Worm (Caenorhabditis elegans) whole organism, L4 larva: ENCODE data around the gene srlf-2.

Source experiments
- F10B5.3 ChIP-seq: sonication (generic microtip); optimal IDR thresholded peaks from 2 replicates; lab custom pipeline; 2016; ENCODE audit warnings: mild to moderate bottlenecking, missing genetic modification characterization, missing compliant biosample characterization
- F44E2.7 ChIP-seq: fragments of 200-800 bp; sonication (Bioruptor generic); IDR thresholded peaks from 2 replicates; pipeline ENCODE4 v2.1.2; 2022; ENCODE audit warnings: missing genetic modification characterization, missing compliant biosample characterization
- R02D3.7 ChIP-seq: fragments of 150-350 bp; sonication (generic microtip); optimal IDR thresholded peaks from 3 replicates; lab custom pipeline; 2014; ENCODE audit warnings: missing biosample characterization, missing genetic modification characterization
- T26A8.4 ChIP-seq: fragments of 200-800 bp; sonication (Bioruptor generic); IDR thresholded peaks from 2 replicates; pipeline ENCODE4 v1.3.6; 2022; ENCODE audit warnings: missing genetic modification characterization, missing compliant biosample characterization
- Y105C5A.15 ChIP-seq: fragments of 200-800 bp; sonication (Bioruptor generic); IDR thresholded peaks from 2 replicates; pipeline ENCODE4 v1.3.6; 2022; ENCODE audit warnings: missing genetic modification characterization, missing compliant biosample characterization
- Y48G9A.11 ChIP-seq: fragments of 200-800 bp; sonication (Bioruptor generic); IDR thresholded peaks from 2 replicates; pipeline ENCODE4 v1.3.6; 2022; ENCODE audit warnings: missing genetic modification reagents, missing genetic modification characterization, missing compliant biosample characterization
- ZK546.5 ChIP-seq, 2 experiments: sonication (generic microtip); optimal IDR thresholded peaks; 2 replicates each; lab custom pipeline; 2017; ENCODE audit warnings: missing biosample characterization in 2 of 2, missing genetic modification characterization in 2 of 2
- aha-1 ChIP-seq: fragments of 150-350 bp; peaks from one replicate; lab custom pipeline; 2014; ENCODE audit warnings: missing biosample characterization, missing genetic modification characterization
- arid-1 ChIP-seq: fragments of 200-800 bp; sonication (Bioruptor generic); conservative IDR thresholded peaks from 2 replicates; pipeline ENCODE4 v1.3.6; 2022; ENCODE audit warnings: missing genetic modification reagents, missing genetic modification characterization, missing compliant biosample characterization
- ceh-62 ChIP-seq: sonication (generic microtip); optimal IDR thresholded peaks from 2 replicates; lab custom pipeline; 2017; ENCODE audit warnings: missing biosample characterization, missing genetic modification characterization
- ceh-82 ChIP-seq: sonication (generic microtip); optimal IDR thresholded peaks from 2 replicates; lab custom pipeline; 2017; ENCODE audit warnings: missing biosample characterization, missing genetic modification characterization
- daf-16 ChIP-seq, 3 experiments: sonication (generic microtip); optimal IDR thresholded peaks; 2 replicates each; lab custom pipeline; 2016 to 2017; ENCODE audit warnings: missing genetic modification characterization in 3 of 3, missing genetic modification reagents in 3 of 3, mild to moderate bottlenecking in 2 of 3, missing compliant biosample characterization in 2 of 3, missing biosample characterization in 1 of 3, moderate library complexity in 1 of 3
- dve-1 ChIP-seq: sonication (generic microtip); optimal IDR thresholded peaks from 2 replicates; lab custom pipeline; 2017; ENCODE audit warnings: antibody characterized with exemption, mild to moderate bottlenecking, missing genetic modification characterization, missing compliant biosample characterization; ENCODE audit not compliant: insufficient read depth
- egl-27 ChIP-seq: sonication (generic microtip); optimal IDR thresholded peaks from 3 replicates; lab custom pipeline; 2017; ENCODE audit warnings: missing biosample characterization, missing genetic modification reagents, missing genetic modification characterization
- fkh-10 ChIP-seq: fragments of 150-350 bp; optimal IDR thresholded peaks from 2 replicates; lab custom pipeline; 2014; ENCODE audit warnings: missing biosample characterization, missing genetic modification reagents, missing genetic modification characterization
- hlh-30 ChIP-seq: sonication (generic microtip); optimal IDR thresholded peaks from 2 replicates; lab custom pipeline; 2017; ENCODE audit warnings: antibody characterized with exemption, mild to moderate bottlenecking, missing genetic modification characterization, missing compliant biosample characterization; ENCODE audit not compliant: insufficient read depth
- jun-1 ChIP-seq: fragments of 150-350 bp; optimal IDR thresholded peaks from 2 replicates; lab custom pipeline; 2014; ENCODE audit warnings: missing biosample characterization, missing genetic modification reagents, missing genetic modification characterization
- lin-1 ChIP-seq: fragments of 200-800 bp; sonication (Bioruptor generic); IDR thresholded peaks from 2 replicates; pipeline ENCODE4 v1.3.6; 2022; ENCODE audit warnings: missing genetic modification reagents, missing genetic modification characterization, missing compliant biosample characterization
- lin-13 ChIP-seq: fragments of 150-350 bp; optimal IDR thresholded peaks from 2 replicates; lab custom pipeline; 2014; ENCODE audit warnings: missing biosample characterization, missing genetic modification reagents, missing genetic modification characterization
- lin-29 ChIP-seq: fragments of 200-800 bp; sonication (Bioruptor generic); IDR thresholded peaks from 2 replicates; pipeline ENCODE4 v1.3.6; 2022; ENCODE audit warnings: missing genetic modification reagents, missing genetic modification characterization, missing compliant biosample characterization
- lin-39 ChIP-seq: fragments of 150-350 bp; optimal IDR thresholded peaks from 2 replicates; lab custom pipeline; 2014; ENCODE audit warnings: missing biosample characterization, missing genetic modification reagents, missing genetic modification characterization
- mdl-1 ChIP-seq, 2 experiments: fragments of 150-350 bp in 1 of 2; sonication (generic microtip) in 1 of 2; optimal IDR thresholded peaks; 2 replicates each; lab custom pipeline; 2014 to 2017; ENCODE audit warnings: missing biosample characterization in 2 of 2, missing genetic modification characterization in 2 of 2
- mep-1 ChIP-seq: fragments of 150-350 bp; sonication (generic microtip); optimal IDR thresholded peaks from 3 replicates; lab custom pipeline; 2014; ENCODE audit warnings: missing biosample characterization, missing genetic modification characterization
- mxl-2 ChIP-seq: fragments of 200-800 bp; sonication (Bioruptor generic); conservative IDR thresholded peaks from 2 replicates; pipeline ENCODE4 v1.3.6; 2022; ENCODE audit warnings: missing genetic modification reagents, missing genetic modification characterization, missing compliant biosample characterization
- nhr-25 ChIP-seq: sonication (generic microtip); optimal IDR thresholded peaks from 2 replicates; lab custom pipeline; 2017; ENCODE audit warnings: missing genetic modification characterization, mild to moderate bottlenecking, missing compliant biosample characterization, antibody characterized with exemption, moderate library complexity, borderline replicate concordance; ENCODE audit not compliant: insufficient read depth
- nhr-28 ChIP-seq: fragments of 150-350 bp; optimal IDR thresholded peaks from 2 replicates; lab custom pipeline; 2014; ENCODE audit warnings: missing biosample characterization, missing genetic modification characterization
- nhr-41 ChIP-seq: fragments of 200-800 bp; sonication (Bioruptor generic); IDR thresholded peaks from 2 replicates; pipeline ENCODE4 v1.3.6; 2022; ENCODE audit warnings: missing genetic modification reagents, missing genetic modification characterization, missing compliant biosample characterization
- nhr-42 ChIP-seq: fragments of 200-800 bp; sonication (Bioruptor generic); IDR thresholded peaks from 2 replicates; pipeline ENCODE4 v1.3.6; 2022; ENCODE audit warnings: missing genetic modification characterization, missing compliant biosample characterization
- nhr-6 ChIP-seq: fragments of 150-350 bp; optimal IDR thresholded peaks from 2 replicates; lab custom pipeline; 2014; ENCODE audit warnings: missing biosample characterization, missing genetic modification characterization
- nhr-76 ChIP-seq: fragments of 150-350 bp; optimal IDR thresholded peaks from 2 replicates; lab custom pipeline; 2014; ENCODE audit warnings: missing biosample characterization, missing genetic modification characterization
- nhr-77 ChIP-seq: fragments of 150-350 bp; optimal IDR thresholded peaks from 2 replicates; lab custom pipeline; 2014; ENCODE audit warnings: missing biosample characterization, missing genetic modification characterization
- pqm-1 ChIP-seq: sonication (generic microtip); optimal IDR thresholded peaks from 2 replicates; lab custom pipeline; 2017; ENCODE audit warnings: missing biosample characterization, missing genetic modification characterization
- sdz-12 ChIP-seq: fragments of 200-800 bp; sonication (Bioruptor generic); optimal IDR thresholded peaks from 2 replicates; lab custom pipeline; 2018; ENCODE audit warnings: mild to moderate bottlenecking, missing genetic modification characterization, missing compliant biosample characterization
- set-16 ChIP-seq: fragments of 200-800 bp; sonication (Bioruptor generic); IDR thresholded peaks from 2 replicates; pipeline ENCODE4 v1.3.6; 2022; ENCODE audit warnings: missing genetic modification reagents, missing genetic modification characterization, missing compliant biosample characterization
- skn-1 ChIP-seq: fragments of 150-350 bp; optimal IDR thresholded peaks from 2 replicates; lab custom pipeline; 2014; ENCODE audit warnings: missing biosample characterization, missing genetic modification characterization
- snpc-1.2 ChIP-seq: fragments of 200-800 bp; sonication (Bioruptor generic); IDR thresholded peaks from 2 replicates; pipeline ENCODE4 v1.3.6; 2022; ENCODE audit warnings: missing genetic modification reagents, missing genetic modification characterization, missing compliant biosample characterization
- unc-130 ChIP-seq: sonication (generic microtip); optimal IDR thresholded peaks from 2 replicates; lab custom pipeline; 2016; ENCODE audit warnings: missing genetic modification reagents, missing genetic modification characterization, missing compliant biosample characterization
- unc-62 ChIP-seq, 3 experiments: fragments of 150-350 bp in 1 of 3; sonication (generic microtip); optimal IDR thresholded peaks in 2 of 3; peaks in 1 of 3; 1 replicate in 1 of 3; 2 replicates in 2 of 3; lab custom pipeline; 2014 to 2017; ENCODE audit warnings: missing biosample characterization in 3 of 3, missing genetic modification characterization in 3 of 3, missing genetic modification reagents in 3 of 3, missing genotype in 1 of 3
- vab-7 ChIP-seq: fragments of 200-800 bp; sonication (Bioruptor generic); IDR thresholded peaks from 2 replicates; pipeline ENCODE4 v1.3.6; 2022; ENCODE audit warnings: missing genetic modification reagents, missing genetic modification characterization, missing compliant biosample characterization
- zip-2 ChIP-seq: fragments of 150-350 bp; optimal IDR thresholded peaks from 2 replicates; lab custom pipeline; 2014; ENCODE audit warnings: missing biosample characterization, missing genetic modification characterization
- ztf-11 ChIP-seq: fragments of 150-350 bp; optimal IDR thresholded peaks from 2 replicates; lab custom pipeline; 2014; ENCODE audit warnings: missing biosample characterization, missing genetic modification characterization

The srlf-2 gene

DNA sequence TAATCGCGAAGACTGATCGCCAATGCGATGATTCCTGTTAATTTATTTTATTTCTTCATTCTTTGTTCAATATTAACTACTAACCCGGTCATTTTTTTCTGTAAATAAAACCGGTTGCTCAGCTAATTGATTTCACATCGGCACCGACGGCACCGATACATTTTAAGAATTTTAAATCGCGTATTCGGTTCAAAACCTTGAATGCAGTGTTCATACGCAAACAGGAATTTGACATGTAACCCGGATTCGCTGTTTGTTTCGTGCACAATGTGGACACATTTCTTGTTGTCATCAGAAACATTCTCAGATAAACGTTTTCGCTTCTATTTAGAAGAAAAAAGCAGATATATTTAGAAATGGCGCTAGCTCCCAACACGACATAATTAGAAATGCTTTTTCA, 9.9 kb downstream of the srlf-2 start:
- peak; percentile 64; the same call in 1 of the 2 replicates for TF ChIP-seq snpc-1.2 (GFP tag; lab: Robert Waterston, UW)
- TF ChIP-seq hlh-30 (tag; lab: Kevin White, UChicago) = no peak
- TF ChIP-seq lin-39 (tag; lab: Kevin White, UChicago) = no peak
- TF ChIP-seq pqm-1 (tag; lab: Kevin White, UChicago) = no peak
- TF ChIP-seq lin-13 (GFP tag; lab: Kevin White, UChicago) = no peak
- no peak for TF ChIP-seq nhr-41 (GFP tag; lab: Robert Waterston, UW)
- TF ChIP-seq nhr-42 = no peak

DNA sequence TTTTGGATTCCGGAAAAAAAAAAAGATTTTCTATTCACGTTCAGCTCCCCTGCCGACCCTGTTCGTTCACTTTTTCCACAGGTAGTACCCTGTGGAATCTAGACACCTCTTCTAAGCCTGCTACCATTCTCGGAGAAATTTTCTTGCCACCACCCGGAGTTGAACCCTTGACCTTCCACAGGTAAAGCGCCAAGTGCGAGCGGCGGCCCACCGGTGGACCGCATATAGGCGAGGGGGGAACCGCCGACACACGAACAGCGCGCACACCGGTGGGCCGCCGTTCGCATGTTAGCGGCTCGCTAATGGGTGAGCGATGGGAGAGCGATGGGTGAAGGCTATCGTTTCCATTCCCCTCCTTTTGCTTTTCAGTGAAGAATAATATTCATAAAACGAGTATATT, 10.6 kb downstream of the srlf-2 start:
- peak; percentile 88 for TF ChIP-seq set-16 (GFP tag; lab: Robert Waterston, UW)

- no peak for TF ChIP-seq T26A8.4 (GFP tag; lab: Robert Waterston, UW)
- no peak for TF ChIP-seq zip-2 (tag; lab: Kevin White, UChicago)
- TF ChIP-seq ZK546.5 (tag; optimal IDR thresholded peaks at IDR 0.05; lab: Kevin White, UChicago) = no peak
These were observed 11.4 kb downstream of the srlf-2 start, which contains the start of gene C28C12.1 for ce11 chrIV:8501382-8501781. Gene C28C12.1, plus strand, starts transcription at chrIV:8501682.

DNA sequence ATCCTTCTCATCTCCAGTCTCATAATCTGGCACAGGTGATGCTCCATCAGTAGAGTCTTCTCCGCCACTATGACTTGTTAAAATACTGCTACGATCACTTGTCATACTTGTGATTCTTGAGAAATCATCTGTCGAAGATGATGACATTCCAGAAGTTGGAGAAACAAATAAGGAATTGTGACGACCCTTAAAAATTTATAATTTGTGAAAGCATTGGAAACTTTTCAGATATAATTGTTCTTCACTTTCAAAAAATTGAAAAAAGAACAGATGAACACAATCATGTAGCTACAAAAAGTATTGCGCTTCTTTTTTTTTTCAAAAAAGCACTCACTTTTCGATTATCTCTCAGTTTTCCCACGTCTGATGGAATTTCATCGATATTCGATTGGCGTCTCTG, 16.0 kb downstream of the srlf-2 start:
- TF ChIP-seq skn-1 (tag; lab: Kevin White, UChicago) (no peak), T26A8.4 (GFP tag; lab: Robert Waterston, UW) (no peak), nhr-25 (tag; lab: Kevin White, UChicago) (no peak), nhr-6 (tag; lab: Kevin White, UChicago) (no peak), unc-62 (GFP tag; optimal IDR thresholded peaks at IDR 0.05 in 1 of 2; lab: Kevin White, UChicago) (peak in 1 of 2 experiments; percentile 95), unc-62 (tag; optimal IDR thresholded peaks at IDR 0.05; lab: Kevin White, UChicago) (no peak)

DNA sequence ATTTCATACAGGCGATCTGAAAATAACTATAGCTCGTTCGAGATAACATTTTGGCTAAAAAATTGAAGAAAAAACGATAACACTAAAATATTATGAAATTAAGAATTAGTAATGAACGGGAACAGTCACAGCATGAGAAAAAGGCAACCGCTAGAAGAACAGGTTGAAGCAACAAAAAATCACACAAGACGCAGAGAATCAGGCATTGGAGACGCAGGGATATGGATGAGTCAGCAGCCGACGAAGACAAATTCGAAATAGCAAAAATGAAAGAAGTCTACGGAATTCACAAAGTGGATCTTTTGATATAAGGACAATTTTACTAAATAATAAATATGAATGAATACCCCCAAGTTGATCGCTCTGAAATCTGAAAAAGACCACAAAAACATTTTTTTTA, 20.5 kb downstream of the srlf-2 start, which contains the start of gene tag-77:
Gene tag-77, minus strand, starts transcription at position 15 of the 400 bp plus-strand sequence.
- no peak for TF ChIP-seq F44E2.7 (GFP tag; lab: Robert Waterston, UW)
- no peak for TF ChIP-seq daf-16 (GFP tag; optimal IDR thresholded peaks at IDR 0.05; lab: Kevin White, UChicago)
- no peak for TF ChIP-seq daf-16 (tag; optimal IDR thresholded peaks at IDR 0.05; lab: Kevin White, UChicago)
- TF ChIP-seq hlh-30 (tag; lab: Kevin White, UChicago) = peak; percentile 36
- TF ChIP-seq nhr-77 (tag; lab: Kevin White, UChicago) = no peak
- TF ChIP-seq jun-1 (tag; lab: Kevin White, UChicago) = no peak
- no peak for TF ChIP-seq ztf-11
- no peak for TF ChIP-seq lin-29 (GFP tag; lab: Robert Waterston, UW)
- peak; percentile 26 for TF ChIP-seq nhr-28 (tag; lab: Kevin White, UChicago)
- no peak for TF ChIP-seq mxl-2 (GFP tag; lab: Robert Waterston, UW)
- TF ChIP-seq sdz-12 (GFP tag; lab: Kevin White, UChicago) = no peak
- TF ChIP-seq Y48G9A.11 = no peak
- no peak for TF ChIP-seq pqm-1 (tag; lab: Kevin White, UChicago)
- TF ChIP-seq nhr-76 (tag; lab: Kevin White, UChicago) = no peak
- TF ChIP-seq aha-1 (tag; lab: Kevin White, UChicago) = no peak
- no peak for TF ChIP-seq Y105C5A.15
- no peak for TF ChIP-seq nhr-25 (tag; lab: Kevin White, UChicago)
- TF ChIP-seq R02D3.7 (tag; lab: Kevin White, UChicago) = no peak
- no peak for TF ChIP-seq lin-13 (GFP tag; lab: Kevin White, UChicago)
- TF ChIP-seq F10B5.3 (tag; lab: Kevin White, UChicago) = no peak
- TF ChIP-seq unc-130 (GFP tag; lab: Kevin White, UChicago) = no peak
- no peak for TF ChIP-seq ceh-82 (tag; lab: Kevin White, UChicago)
- no peak for TF ChIP-seq mep-1 (tag; lab: Kevin White, UChicago)
- no peak for TF ChIP-seq ceh-62 (tag; lab: Kevin White, UChicago)
- TF ChIP-seq nhr-6 (tag; lab: Kevin White, UChicago) = peak; percentile 13
- no peak for TF ChIP-seq T26A8.4 (GFP tag; lab: Robert Waterston, UW)
- peak; percentile 23; the same call in 1 of the 2 replicates for TF ChIP-seq arid-1
- no peak for TF ChIP-seq vab-7 (GFP tag; lab: Robert Waterston, UW)
- no peak for TF ChIP-seq lin-1
- peak in 1 of 2 experiments; percentile 4 for TF ChIP-seq mdl-1 (tag; optimal IDR thresholded peaks at IDR 0.05; lab: Kevin White, UChicago)
- no peak for TF ChIP-seq egl-27 (tag; lab: Kevin White, UChicago)
- TF ChIP-seq zip-2 (tag; lab: Kevin White, UChicago) = no peak
- peak; percentile 21 for TF ChIP-seq dve-1 (tag; lab: Kevin White, UChicago)
- TF ChIP-seq fkh-10 (GFP tag; lab: Kevin White, UChicago) = no peak
